Worm (Caenorhabditis elegans): ENCODE measurements around the gene R07A4.3.

DNA sequence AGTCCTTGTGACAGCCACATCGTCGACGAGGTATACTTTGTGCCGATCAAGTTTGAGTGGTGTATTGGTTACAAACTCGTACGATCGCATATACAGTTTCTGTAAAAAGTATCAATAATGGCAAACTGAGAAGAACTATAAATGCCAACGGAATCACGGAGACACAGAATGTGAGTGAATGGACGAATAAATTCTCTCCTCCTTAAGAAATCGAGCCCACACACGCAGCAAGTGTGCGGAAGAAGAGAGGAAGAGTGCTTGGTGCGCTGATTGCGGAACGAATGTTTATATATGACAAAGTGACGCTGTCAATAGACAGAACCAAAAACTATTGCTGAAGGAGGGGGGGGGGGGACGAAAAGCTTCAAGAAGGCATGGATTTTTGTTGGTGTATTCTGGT lies 41.7 kb upstream of the R07A4.3 start, which contains the start of gene rhgf-1:
- TF ChIP-seq lin-15B (tag; optimal IDR thresholded peaks at IDR 0.05) (no peak), nhr-77 (tag; optimal IDR thresholded peaks at IDR 0.05) (no peak), ceh-82 (tag; optimal IDR thresholded peaks at IDR 0.05) (no peak), pha-4 (tag; optimal IDR thresholded peaks at IDR 0.05) (no peak), nhr-11 (tag; optimal IDR thresholded peaks at IDR 0.05) (no peak)
